Fruit fly (Drosophila melanogaster): ENCODE data around the gene CG15282.

- TF ChIP-seq brk (GFP tag; optimal IDR thresholded peaks at IDR 0.05) (no peak), Dif (GFP tag; optimal IDR thresholded peaks at IDR 0.05; ENCODE audit: partially characterized antibody) (no peak), rgr (GFP tag; optimal IDR thresholded peaks at IDR 0.05) (no peak), Hr78 (GFP tag; optimal IDR thresholded peaks at IDR 0.05) (no peak), psq (GFP tag; optimal IDR thresholded peaks at IDR 0.05) (no peak), CG32264 (GFP tag; optimal IDR thresholded peaks at IDR 0.05) (no peak), Abd-B (GFP tag; optimal IDR thresholded peaks at IDR 0.05) (no peak), Sp1 (GFP tag; optimal IDR thresholded peaks at IDR 0.05) (no peak), Dfd (GFP tag; optimal IDR thresholded peaks at IDR 0.05) (no peak)
Observed at dm6 chr2L:14668907-14669306, 43.4 kb upstream of the CG15282 start.

Data from whole organism, wandering third instar larva.